Fruit fly (Drosophila melanogaster) ovary, adult (tissue): ENCODE data around the gene Fur1.
A peak's percentile ranks its signal among the peaks of the same experiment; 100 is the strongest.

ENCODE experiments used
- CG17801 ChIP-seq: fragments of 200-800 bp; optimal IDR thresholded peaks from 2 replicates; lab custom pipeline; 2019; ENCODE audit warnings: missing biosample characterization, mild to moderate bottlenecking, missing genetic modification characterization, moderate library complexity; ENCODE audit not compliant: partially characterized antibody

Gene Fur1

DNA sequence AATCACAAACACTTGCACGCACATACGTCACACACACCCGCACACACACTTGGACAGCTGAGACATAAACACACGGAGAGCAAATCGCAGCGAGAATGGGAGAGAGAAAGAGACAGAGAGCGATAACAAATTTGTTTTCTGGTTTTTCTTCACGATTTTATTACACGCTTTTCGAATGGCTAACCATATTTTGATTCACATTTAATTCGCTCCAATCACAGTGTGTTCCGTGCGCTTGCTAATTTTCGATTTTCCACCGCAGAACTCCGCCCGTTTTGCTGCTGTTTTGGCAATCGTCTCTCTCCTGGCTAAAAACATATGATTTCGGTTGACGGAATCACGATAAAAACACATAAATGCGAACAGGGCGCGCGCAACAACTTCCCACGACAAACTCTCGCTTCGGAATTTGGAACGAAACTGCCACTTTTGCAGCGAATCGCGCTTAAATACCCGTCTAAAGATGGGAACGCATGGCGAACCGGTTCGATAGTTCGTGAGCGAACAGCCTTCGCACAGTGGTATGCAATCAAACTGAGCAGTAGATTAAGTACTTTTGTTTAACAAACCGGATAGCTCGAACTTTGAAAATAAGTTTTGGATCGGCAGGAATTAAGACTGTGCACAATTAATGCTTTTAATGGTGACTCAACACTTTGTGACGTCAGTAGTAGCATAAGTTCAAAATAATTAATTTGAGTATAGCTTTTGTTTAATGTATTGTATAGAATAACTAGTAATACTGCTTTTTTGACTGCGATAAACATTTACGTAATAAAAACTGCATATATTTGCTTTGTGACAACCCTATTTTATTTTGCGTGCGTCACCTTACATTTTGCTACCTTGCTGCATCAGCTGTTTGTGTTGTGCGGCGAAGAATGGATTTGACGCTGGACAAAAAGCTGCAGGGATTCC lies at the start of gene Fur1, which contains the start of gene Vps33B:
Gene Fur1 (minus strand): TSS at position 424 of the 918 bp plus-strand sequence.
Gene Vps33B (plus strand): TSS at position 856 of the 918 bp plus-strand sequence.
- peak; percentile 95 for TF ChIP-seq CG17801 (GFP tag; lab: Kevin White, UChicago)

DNA sequence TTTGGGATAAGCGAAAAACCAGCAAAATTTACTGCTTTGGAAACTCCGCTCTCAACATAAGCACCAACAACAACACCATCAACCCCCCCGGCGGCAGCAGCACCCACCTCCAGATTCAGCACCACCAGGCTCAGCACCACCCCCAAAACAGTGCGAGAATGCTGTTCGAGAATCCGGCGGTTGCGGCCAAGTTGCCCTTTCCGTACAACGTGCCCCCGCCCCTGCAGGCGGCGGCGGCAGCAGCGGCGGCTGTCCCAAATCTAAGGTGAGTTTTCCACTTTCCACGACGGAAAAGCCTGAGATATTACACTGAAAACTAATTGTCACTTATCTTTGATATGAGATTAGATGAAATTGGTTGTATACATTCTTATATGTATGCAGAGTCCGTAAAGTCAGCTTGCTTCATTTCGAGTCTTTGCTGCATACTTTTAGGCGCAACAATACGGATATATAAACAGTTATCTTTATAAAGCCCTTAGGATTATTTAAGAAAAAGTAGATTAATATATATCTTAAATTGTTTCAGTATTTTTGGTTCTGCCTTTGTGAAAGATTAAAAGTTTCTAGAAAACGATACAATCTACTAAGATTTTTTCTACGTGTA lies 46.7 kb upstream of the Fur1 start:
- TF ChIP-seq CG17801 (GFP tag; lab: Kevin White, UChicago): no peak

DNA sequence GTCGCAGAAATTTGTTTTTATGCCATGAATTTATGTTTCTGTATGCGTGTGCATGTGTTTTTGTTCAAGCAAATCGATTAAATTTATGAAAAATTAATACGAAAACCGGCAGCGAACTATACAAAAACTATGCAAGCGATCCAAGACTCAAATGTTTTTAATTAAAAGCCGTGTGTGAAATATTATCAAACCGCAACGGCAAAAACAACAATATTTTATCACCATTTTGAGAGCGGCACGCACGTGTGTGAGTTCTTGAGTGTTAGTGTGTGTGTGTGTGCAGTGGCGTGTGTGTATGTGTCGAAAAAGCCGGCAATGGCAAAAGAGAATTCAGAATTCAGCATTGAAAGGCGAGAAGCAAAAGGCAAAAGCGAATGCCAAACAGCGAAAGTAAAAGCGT lies 45.7 kb upstream of the Fur1 start:
- TF ChIP-seq CG17801 (GFP tag; lab: Kevin White, UChicago): no peak

DNA sequence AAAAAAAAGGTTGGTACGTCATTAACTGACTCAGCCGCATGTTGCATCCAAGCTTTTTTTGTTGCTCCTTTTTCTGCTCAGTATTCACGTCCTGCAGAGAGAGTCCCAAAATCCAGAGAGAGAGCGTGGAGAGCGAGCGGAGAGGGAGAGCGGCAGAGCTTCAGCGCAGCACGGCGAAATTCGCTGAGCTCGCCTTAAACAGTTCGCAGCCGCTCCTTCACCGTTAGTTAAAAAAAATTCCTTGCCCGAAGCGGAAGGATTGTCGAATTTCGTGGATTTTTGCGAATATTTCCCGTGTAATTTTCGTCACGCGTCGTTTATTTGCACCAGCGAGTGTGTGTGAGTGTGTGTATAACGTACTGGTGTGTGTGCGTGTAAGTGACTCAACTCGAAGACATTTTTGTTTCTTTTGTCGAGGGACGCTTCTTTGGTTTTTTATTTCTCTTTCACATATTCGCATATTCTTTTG lies 45.3 kb upstream of the Fur1 start:
- peak; percentile 79 for TF ChIP-seq CG17801 (GFP tag; lab: Kevin White, UChicago)

- TF ChIP-seq CG17801 (GFP tag; lab: Kevin White, UChicago): no peak
These were observed 44.7 kb upstream of the Fur1 start for dm6 chr3R:25517521-25517920.

DNA sequence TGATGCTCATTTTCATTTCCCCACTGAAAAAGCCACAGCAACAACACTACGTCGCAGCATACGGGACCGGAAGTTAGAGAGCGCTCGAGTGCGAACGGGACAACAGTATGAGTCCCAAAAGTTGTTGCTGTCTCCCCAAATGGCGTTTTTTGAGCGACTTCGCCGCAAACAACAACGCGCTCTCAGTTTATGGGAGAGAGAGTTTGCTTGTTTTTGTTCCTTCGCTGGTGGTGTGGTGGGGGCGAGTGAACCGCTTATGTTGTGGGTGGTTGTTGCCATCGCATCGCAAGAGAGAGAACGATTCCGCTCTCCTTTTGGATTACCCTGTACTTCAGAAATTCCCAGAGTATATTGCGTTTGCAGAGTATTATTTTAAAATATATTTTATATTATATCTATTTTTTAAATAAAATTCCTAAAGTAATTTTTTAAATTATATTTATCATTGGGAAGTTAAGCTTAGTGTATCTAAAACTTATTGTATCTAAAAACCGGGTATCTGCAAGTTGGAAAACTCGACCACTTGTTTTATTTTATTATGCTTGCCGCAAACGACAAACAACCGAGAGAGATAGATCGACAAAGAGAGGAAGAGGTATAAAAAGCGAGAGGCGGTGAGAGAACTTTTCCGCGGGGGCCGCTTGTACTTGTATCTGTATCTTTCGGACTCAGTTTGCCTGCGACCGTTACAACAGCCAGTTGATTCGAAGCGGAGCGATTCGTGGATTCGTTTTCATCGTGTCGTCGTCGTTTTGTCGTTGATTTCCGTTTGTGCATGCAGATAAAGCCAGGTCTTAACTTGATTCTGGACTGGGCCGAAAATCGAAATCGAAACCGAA lies 42.8 kb upstream of the Fur1 start, which contains the start of gene msi:
Gene msi (plus strand): TSS at position 669 of the 839 bp plus-strand sequence.
- TF ChIP-seq CG17801 (GFP tag; lab: Kevin White, UChicago): peak; percentile 86

DNA sequence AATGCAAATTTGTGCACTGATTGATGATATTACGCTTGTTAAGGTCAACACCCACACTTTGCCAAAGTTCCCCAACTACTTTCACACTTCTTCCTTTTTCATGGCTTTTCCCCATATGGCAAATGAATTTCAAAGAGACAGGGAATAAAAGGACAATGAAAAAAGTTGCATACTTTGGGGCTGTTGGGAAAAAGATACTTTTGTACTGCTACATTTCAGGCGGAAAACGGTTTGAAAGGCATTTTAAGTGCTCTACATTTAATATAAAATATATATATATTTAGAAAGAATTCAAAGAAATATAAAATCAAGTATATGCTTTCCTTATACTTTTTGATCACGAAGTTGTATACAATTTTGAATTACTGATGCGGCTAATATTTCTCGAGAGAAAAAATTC lies 39.9 kb upstream of the Fur1 start:
- no peak for TF ChIP-seq CG17801 (GFP tag; lab: Kevin White, UChicago)

dm6 chr3R:25505975-25506374 lies 33.1 kb upstream of the Fur1 start, which contains the start of gene CG5111:
Gene CG5111 (plus strand): TSS chr3R:25506275.
- no peak for TF ChIP-seq CG17801 (GFP tag; lab: Kevin White, UChicago)

dm6 chr3R:25504891-25505290 lies 32.0 kb upstream of the Fur1 start, which contains the start of gene CG5107:
Gene CG5107 (plus strand): TSS chr3R:25505191.
- no peak for TF ChIP-seq CG17801 (GFP tag; lab: Kevin White, UChicago)

DNA sequence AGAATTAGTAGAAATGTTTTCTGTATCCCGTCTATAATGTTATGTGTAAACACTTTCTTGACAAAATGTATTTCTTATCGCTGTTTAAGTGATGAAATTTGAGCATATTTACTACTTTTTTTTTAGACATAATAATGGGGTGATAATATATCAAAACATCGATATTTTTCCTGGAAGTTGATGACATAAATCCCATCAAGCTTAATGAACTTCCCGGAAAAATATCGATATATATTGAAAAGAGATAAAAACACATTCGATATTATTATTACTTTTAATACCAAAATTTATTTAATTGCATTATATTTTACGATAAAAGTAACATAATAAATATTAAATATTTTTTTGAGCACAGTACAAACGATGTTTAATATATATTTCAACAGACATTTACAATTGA lies 22.9 kb upstream of the Fur1 start:
- TF ChIP-seq CG17801 (GFP tag; lab: Kevin White, UChicago): no peak

dm6 chr3R:25495072-25495471 lies 22.2 kb upstream of the Fur1 start, which contains the start of gene CG33494:
Gene CG33494 (minus strand): TSS chr3R:25495161.
- TF ChIP-seq CG17801 (GFP tag; lab: Kevin White, UChicago): no peak

- no peak for TF ChIP-seq CG17801 (GFP tag; lab: Kevin White, UChicago)
These were observed 20.7 kb upstream of the Fur1 start for dm6 chr3R:25493294-25494187.
